Fruit fly (Drosophila melanogaster): ENCODE data around the gene CG13288.

DNA sequence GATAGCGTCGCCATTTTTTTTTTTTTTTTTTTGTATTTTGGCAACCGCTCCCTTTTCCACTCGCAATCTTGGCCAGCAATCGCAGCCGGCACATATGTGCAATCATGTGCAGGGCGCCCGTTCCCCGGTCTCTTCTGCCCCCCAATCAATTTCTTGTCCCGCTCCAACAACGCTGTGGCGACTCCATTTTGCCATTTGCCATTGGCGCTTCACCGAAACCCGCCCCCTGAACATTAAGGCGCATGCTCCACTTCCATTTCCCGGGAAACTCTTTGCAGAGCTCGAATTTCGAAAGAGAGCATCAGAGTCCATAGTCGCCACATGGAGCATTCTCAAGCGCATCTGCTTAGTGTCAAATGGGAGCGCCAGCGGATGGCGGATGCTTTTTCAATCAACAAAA lies 16.1 kb upstream of the CG13288 start:
- no peak for TF ChIP-seq pan (optimal IDR thresholded peaks at IDR 0.05)
- no peak for TF ChIP-seq usp (GFP tag; optimal IDR thresholded peaks at IDR 0.05)
